Worm (Caenorhabditis elegans): Measurements from ENCODE around the gene srw-123.
"Not testable (repeated sequence)": the region's sequence is repeated elsewhere in the genome, so short reads cannot be mapped to it uniquely, and the experiment has no call there.

DNA sequence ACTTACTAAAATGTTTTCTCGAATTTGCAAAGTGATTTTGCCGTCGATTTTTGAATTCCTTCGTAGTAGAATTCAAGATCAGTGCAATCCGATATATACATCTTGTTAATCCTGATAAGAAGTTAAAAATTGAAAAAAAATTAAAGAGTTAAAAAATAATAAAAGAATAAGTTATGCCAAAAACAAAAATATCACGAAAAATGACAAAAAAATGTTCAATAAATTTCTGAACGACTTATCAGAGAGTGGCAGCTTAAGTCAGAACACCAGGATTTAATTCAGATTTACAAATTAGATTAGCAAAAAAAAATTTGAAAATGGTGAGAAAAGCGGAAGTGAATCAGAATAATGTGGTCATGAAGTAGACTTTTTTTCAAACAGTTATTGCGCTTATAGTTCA, at the start of gene srw-123:
- TF ChIP-seq mdl-1 (tag; optimal IDR thresholded peaks at IDR 0.05); unc-130 (tag; optimal IDR thresholded peaks at IDR 0.05); lin-35 (GFP tag; optimal IDR thresholded peaks at IDR 0.05); mep-1 (tag; optimal IDR thresholded peaks at IDR 0.05); lin-13 (GFP tag; optimal IDR thresholded peaks at IDR 0.05); isw-1 (GFP tag; IDR thresholded peaks at IDR 0.05); nhr-11 (tag; optimal IDR thresholded peaks at IDR 0.05); lin-14 (GFP tag; optimal IDR thresholded peaks at IDR 0.05); elt-3 (tag; optimal IDR thresholded peaks at IDR 0.05); F16B12.6 (tag; optimal IDR thresholded peaks at IDR 0.05); zip-4 (GFP tag; optimal IDR thresholded peaks at IDR 0.05); blmp-1 (tag; optimal IDR thresholded peaks at IDR 0.05): not testable (repeated sequence)

Data from whole organism, L1 larva.